Worm (Caenorhabditis elegans): ENCODE results near the gene ZK355.3.

DNA sequence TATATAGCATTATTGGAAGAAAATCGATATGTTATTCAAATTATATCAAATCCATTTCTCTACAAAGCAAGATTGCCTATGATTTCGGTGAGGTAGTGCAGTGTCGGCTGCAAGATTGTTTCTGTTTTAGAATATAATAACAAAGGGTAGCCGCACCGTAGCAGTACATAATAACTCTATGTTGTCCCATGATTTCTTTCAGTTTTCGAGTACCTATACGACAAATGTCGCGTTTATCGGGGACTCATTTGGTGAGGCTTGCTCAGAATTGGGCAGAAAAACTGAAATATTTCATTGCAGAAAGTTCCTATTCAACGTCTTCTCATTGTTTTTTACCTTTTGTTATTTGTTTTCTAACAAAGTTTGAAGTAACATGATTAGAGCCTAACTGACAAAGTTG is 19.0 kb upstream of the ZK355.3 start, which contains the start of gene srw-79:
- no peak for TF ChIP-seq tbx-37 (GFP tag; conservative IDR thresholded peaks at IDR 0.05)
- TF ChIP-seq F13C5.2 (tag; optimal IDR thresholded peaks at IDR 0.05), result no peak
- no peak for TF ChIP-seq ama-1 (optimal IDR thresholded peaks at IDR 0.05)
- no peak for TF ChIP-seq ets-7 (tag; optimal IDR thresholded peaks at IDR 0.05)
- TF ChIP-seq sea-1 (GFP tag; conservative IDR thresholded peaks at IDR 0.05), result no peak
- TF ChIP-seq ceh-36 (tag; optimal IDR thresholded peaks at IDR 0.05), result no peak
- TF ChIP-seq flt-1 (GFP tag; IDR thresholded peaks at IDR 0.05), result no peak

Data from whole organism, early embryonic.